Fruit fly (Drosophila melanogaster) whole organism, embryonic: ENCODE data around the gene hob.

Source experiments
- Bgb ChIP-seq: fragments of 200-800 bp; sonication (Bioruptor generic); IDR thresholded peaks from 2 replicates; pipeline ENCODE4 v1.3.6; 2022; ENCODE audit warnings: missing biosample characterization, missing genetic modification characterization; ENCODE audit not compliant: partially characterized antibody
- CG10543 ChIP-seq: fragments of 200-800 bp; sonication (Bioruptor generic); optimal IDR thresholded peaks from 3 replicates; lab custom pipeline; 2017; ENCODE audit warnings: missing biosample characterization, mild to moderate bottlenecking, missing genetic modification characterization, moderate library complexity
- CG15696 ChIP-seq: fragments of 200-800 bp; sonication (Bioruptor generic); optimal IDR thresholded peaks from 2 replicates; lab custom pipeline; 2019; ENCODE audit warnings: missing biosample characterization, mild to moderate bottlenecking, missing genetic modification characterization, moderate library complexity
- CG17568 ChIP-seq: fragments of 200-800 bp; sonication (Bioruptor generic); optimal IDR thresholded peaks from 2 replicates; lab custom pipeline; 2018; ENCODE audit warnings: missing biosample characterization, mild to moderate bottlenecking, missing genetic modification characterization, moderate library complexity
- CG2120 ChIP-seq: fragments of 200-800 bp; sonication (Bioruptor generic); optimal IDR thresholded peaks from 3 replicates; lab custom pipeline; 2016; ENCODE audit warnings: missing biosample characterization, missing genetic modification characterization
- CG2678 ChIP-seq: fragments of 200-800 bp; sonication (Bioruptor generic); optimal IDR thresholded peaks from 3 replicates; lab custom pipeline; 2019; ENCODE audit warnings: missing biosample characterization, mild to moderate bottlenecking, missing genetic modification characterization, moderate library complexity
- CG31224 ChIP-seq: fragments of 200-800 bp; sonication (Bioruptor generic); IDR thresholded peaks from 2 replicates; pipeline ENCODE4 v1.3.6; 2022; ENCODE audit warnings: missing biosample characterization, missing genetic modification characterization
- CG3838 ChIP-seq: fragments of 200-800 bp; sonication (Bioruptor generic); optimal IDR thresholded peaks from 3 replicates; lab custom pipeline; 2016; ENCODE audit warnings: missing biosample characterization, missing genetic modification characterization
- CG4360 ChIP-seq: fragments of 200-800 bp; sonication (Bioruptor generic); IDR thresholded peaks from 2 replicates; pipeline ENCODE4 v1.3.6; 2022; ENCODE audit warnings: missing biosample characterization, missing genetic modification characterization
- CG4404 ChIP-seq: fragments of 200-800 bp; sonication (Bioruptor generic); IDR thresholded peaks from 2 replicates; pipeline ENCODE4 v1.3.6; 2022; ENCODE audit warnings: missing biosample characterization, missing genetic modification characterization
- CG4617 ChIP-seq: fragments of 200-800 bp; sonication (Bioruptor generic); optimal IDR thresholded peaks from 3 replicates; lab custom pipeline; 2016; ENCODE audit warnings: missing biosample characterization, missing genetic modification characterization, borderline replicate concordance
- CG4707 ChIP-seq: fragments of 200-800 bp; sonication (Bioruptor generic); optimal IDR thresholded peaks from 2 replicates; lab custom pipeline; 2018; ENCODE audit warnings: missing biosample characterization, mild to moderate bottlenecking, missing genetic modification characterization, moderate library complexity
- CG4730 ChIP-seq: fragments of 200-800 bp; sonication (Bioruptor generic); IDR thresholded peaks from 2 replicates; pipeline ENCODE4 v1.3.6; 2022; ENCODE audit warnings: missing biosample characterization, missing genetic modification characterization
- CG5953 ChIP-seq: fragments of 200-800 bp; sonication (Bioruptor generic); IDR thresholded peaks from 2 replicates; pipeline ENCODE4 v1.3.6; 2022; ENCODE audit warnings: missing biosample characterization, missing genetic modification characterization
- CG6689 ChIP-seq: fragments of 200-800 bp; sonication (Bioruptor generic); IDR thresholded peaks from 2 replicates; pipeline ENCODE4 v1.3.6; 2022; ENCODE audit warnings: missing biosample characterization, missing genetic modification characterization
- CG6765 ChIP-seq: fragments of 200-800 bp; sonication (Bioruptor generic); optimal IDR thresholded peaks from 3 replicates; lab custom pipeline; 2017; ENCODE audit warnings: missing biosample characterization, mild to moderate bottlenecking, missing genetic modification characterization
- CG7357 ChIP-seq: fragments of 200-800 bp; sonication (Bioruptor generic); IDR thresholded peaks from 3 replicates; pipeline ENCODE4 v1.3.6; 2022; ENCODE audit warnings: missing biosample characterization, missing genetic modification characterization
- CG7745 ChIP-seq: fragments of 200-800 bp; sonication (Bioruptor generic); optimal IDR thresholded peaks from 2 replicates; lab custom pipeline; 2018; ENCODE audit warnings: missing biosample characterization, mild to moderate bottlenecking, missing genetic modification characterization, moderate library complexity
- CG9215 ChIP-seq: fragments of 200-800 bp; sonication (Bioruptor generic); IDR thresholded peaks from 2 replicates; pipeline ENCODE4 v1.3.6; 2022; ENCODE audit warnings: missing biosample characterization, missing genetic modification characterization
- CTCF ChIP-seq: fragments of 200-800 bp; sonication (Bioruptor generic); optimal IDR thresholded peaks from 2 replicates; lab custom pipeline; 2017; ENCODE audit warnings: missing biosample characterization, mild to moderate bottlenecking, missing genetic modification characterization, moderate library complexity
- Camta ChIP-seq: fragments of 200-800 bp; sonication (Bioruptor generic); optimal IDR thresholded peaks from 2 replicates; lab custom pipeline; 2016; ENCODE audit warnings: missing biosample characterization, missing genetic modification characterization
- Dip2 ChIP-seq: fragments of 200-800 bp; sonication (Bioruptor generic); IDR thresholded peaks from 2 replicates; pipeline ENCODE4 v1.3.6; 2022; ENCODE audit warnings: missing biosample characterization, missing genetic modification characterization
- E2f1 ChIP-seq: fragments of 200-800 bp; sonication (Bioruptor generic); IDR thresholded peaks from 2 replicates; pipeline ENCODE4 v1.3.6; 2022; ENCODE audit warnings: missing biosample characterization, missing genetic modification characterization
- E2f2 ChIP-seq: fragments of 200-800 bp; sonication (Bioruptor generic); IDR thresholded peaks from 2 replicates; pipeline ENCODE4 v1.3.6; 2022; ENCODE audit warnings: missing biosample characterization, missing genetic modification characterization
- HLH54F ChIP-seq: fragments of 200-800 bp; sonication (Bioruptor generic); optimal IDR thresholded peaks from 3 replicates; lab custom pipeline; 2016; ENCODE audit warnings: missing biosample characterization, missing genetic modification characterization
- Meics ChIP-seq: fragments of 200-800 bp; sonication (Bioruptor generic); optimal IDR thresholded peaks from 2 replicates; lab custom pipeline; 2017; ENCODE audit warnings: missing biosample characterization, mild to moderate bottlenecking, missing genetic modification characterization
- Opbp ChIP-seq: fragments of 200-800 bp; sonication (Bioruptor generic); IDR thresholded peaks from 3 replicates; pipeline ENCODE4 v1.3.6; 2022; ENCODE audit warnings: missing biosample characterization, missing genetic modification characterization; ENCODE audit not compliant: partially characterized antibody
- Pdp1 ChIP-seq, 2 experiments: fragments of 200-800 bp; sonication (Bioruptor generic); optimal IDR thresholded peaks; 3 replicates each; lab custom pipeline; 2016; ENCODE audit warnings: missing biosample characterization in 2 of 2, missing genetic modification characterization in 2 of 2, mild to moderate bottlenecking in 1 of 2, moderate library complexity in 1 of 2
- Tbp ChIP-seq: fragments of >200 bp; optimal IDR thresholded peaks from 2 replicates; lab custom pipeline; 2018; ENCODE audit warnings: missing biosample characterization, missing genetic modification characterization
- Xbp1 ChIP-seq: fragments of 200-800 bp; sonication (Bioruptor generic); optimal IDR thresholded peaks from 3 replicates; lab custom pipeline; 2016; ENCODE audit warnings: missing biosample characterization, mild to moderate bottlenecking, missing genetic modification characterization
- YL-1 ChIP-seq: fragments of 200-800 bp; sonication (Bioruptor generic); optimal IDR thresholded peaks from 3 replicates; lab custom pipeline; 2017; ENCODE audit warnings: missing biosample characterization, mild to moderate bottlenecking, missing genetic modification characterization
- ato ChIP-seq: fragments of 200-800 bp; sonication (Bioruptor generic); IDR thresholded peaks from 2 replicates; pipeline ENCODE4 v1.3.6; 2022; ENCODE audit warnings: missing biosample characterization, missing genetic modification characterization; ENCODE audit not compliant: partially characterized antibody
- cas ChIP-seq: fragments of 200-800 bp; sonication (Bioruptor generic); IDR thresholded peaks from 2 replicates; pipeline ENCODE4 v1.3.6; 2022; ENCODE audit warnings: missing biosample characterization, missing genetic modification characterization
- dan ChIP-seq: fragments of 200-800 bp; sonication (Bioruptor generic); IDR thresholded peaks from 2 replicates; pipeline ENCODE4 v1.3.6; 2022; ENCODE audit warnings: missing biosample characterization, missing genetic modification characterization
- eve ChIP-seq, 2 experiments: fragments of >200 bp; optimal IDR thresholded peaks; 2 replicates each; lab custom pipeline; 2017; ENCODE audit warnings: missing biosample characterization in 2 of 2, missing genetic modification characterization in 2 of 2
- ewg ChIP-seq: fragments of 200-800 bp; sonication (Bioruptor generic); optimal IDR thresholded peaks from 3 replicates; lab custom pipeline; 2017; ENCODE audit warnings: mild to moderate bottlenecking, missing biosample characterization, missing genetic modification reagents, missing genetic modification characterization
- exex ChIP-seq: fragments of 200-800 bp; sonication (Bioruptor generic); optimal IDR thresholded peaks from 4 replicates; lab custom pipeline; 2018; ENCODE audit warnings: missing biosample characterization, mild to moderate bottlenecking, missing genetic modification characterization, moderate library complexity
- grn ChIP-seq: fragments of 200-800 bp; sonication (Bioruptor generic); optimal IDR thresholded peaks from 3 replicates; lab custom pipeline; 2017; ENCODE audit warnings: missing biosample characterization, missing genetic modification characterization
- hb ChIP-seq: fragments of 200-800 bp; sonication (Bioruptor generic); IDR thresholded peaks from 3 replicates; pipeline ENCODE4 v1.3.6; 2022; ENCODE audit warnings: missing biosample characterization, missing genetic modification characterization; ENCODE audit not compliant: partially characterized antibody
- lilli ChIP-seq: fragments of 200-800 bp; sonication (Bioruptor generic); optimal IDR thresholded peaks from 3 replicates; lab custom pipeline; 2016; ENCODE audit warnings: missing biosample characterization, missing genetic modification characterization
- lola ChIP-seq, 3 experiments: fragments of >200 bp in 2 of 3; fragments of 200-800 bp in 1 of 3; sonication (Bioruptor generic) in 1 of 3; optimal IDR thresholded peaks; 2 replicates each; lab custom pipeline; 2017 to 2019; ENCODE audit warnings: missing biosample characterization in 3 of 3, missing genetic modification characterization in 3 of 3, mild to moderate bottlenecking in 1 of 3, moderate library complexity in 1 of 3
- repo ChIP-seq: fragments of 200-800 bp; sonication (Bioruptor generic); optimal IDR thresholded peaks from 2 replicates; lab custom pipeline; 2016; ENCODE audit warnings: missing biosample characterization, missing genetic modification characterization
- row ChIP-seq: fragments of 200-800 bp; sonication (Bioruptor generic); IDR thresholded peaks from 3 replicates; pipeline ENCODE4 v1.3.6; 2022; ENCODE audit warnings: missing biosample characterization, missing genetic modification characterization
- run ChIP-seq: fragments of 200-800 bp; sonication (Bioruptor generic); optimal IDR thresholded peaks from 3 replicates; lab custom pipeline; 2018; ENCODE audit warnings: missing biosample characterization, mild to moderate bottlenecking, missing genetic modification characterization
- scrt ChIP-seq: fragments of 200-800 bp; sonication (Bioruptor generic); optimal IDR thresholded peaks from 2 replicates; lab custom pipeline; 2018; ENCODE audit warnings: missing biosample characterization, mild to moderate bottlenecking, missing genetic modification characterization, moderate library complexity
- sd ChIP-seq: fragments of 200-800 bp; sonication (Bioruptor generic); optimal IDR thresholded peaks from 3 replicates; lab custom pipeline; 2018; ENCODE audit warnings: missing biosample characterization, mild to moderate bottlenecking, missing genetic modification characterization, moderate library complexity
- slbo ChIP-seq: fragments of 200-800 bp; sonication (Bioruptor generic); IDR thresholded peaks from 2 replicates; pipeline ENCODE4 v1.3.6; 2022; ENCODE audit warnings: missing biosample characterization, missing genetic modification characterization
- stwl ChIP-seq: fragments of 200-800 bp; sonication (Bioruptor generic); optimal IDR thresholded peaks from 3 replicates; lab custom pipeline; 2018; ENCODE audit warnings: missing biosample characterization, mild to moderate bottlenecking, missing genetic modification characterization, moderate library complexity
- tx ChIP-seq: fragments of 200-800 bp; sonication (Bioruptor generic); optimal IDR thresholded peaks from 2 replicates; lab custom pipeline; 2016; ENCODE audit warnings: missing biosample characterization, missing genetic modification characterization
- zfh2 ChIP-seq: fragments of 200-800 bp; sonication (Bioruptor generic); optimal IDR thresholded peaks from 2 replicates; lab custom pipeline; 2016; ENCODE audit warnings: missing biosample characterization, missing genetic modification characterization

hob gene

DNA sequence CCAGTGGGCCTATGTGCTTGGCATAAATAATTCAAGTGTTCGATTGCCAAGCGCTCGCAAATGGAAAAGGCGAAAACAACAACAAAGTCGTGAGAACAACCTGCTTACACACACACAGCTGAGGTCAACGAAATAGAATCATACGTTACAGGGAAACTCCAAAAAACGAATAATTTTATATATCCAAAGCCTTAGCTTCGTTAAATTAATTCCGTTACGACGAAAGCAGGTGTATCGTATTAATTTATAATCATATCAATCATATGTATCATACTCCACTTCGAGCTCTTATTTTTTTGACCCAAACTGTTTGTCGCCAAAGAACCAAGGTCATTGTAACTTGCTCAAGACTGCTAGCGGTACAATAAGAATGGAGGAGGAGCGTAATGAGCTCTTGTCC lies 39.2 kb downstream of the hob start (continued):
- TF ChIP-seq CG2678 (tag; lab: Kevin White, UChicago) = peak; percentile 93
- TF ChIP-seq lilli (GFP tag; lab: Kevin White, UChicago) = peak; percentile 88
- peak; percentile 83 for TF ChIP-seq cas (GFP tag; lab: Robert Waterston, UW)
- TF ChIP-seq zfh2 = peak; percentile 74
- TF ChIP-seq stwl (tag; lab: Kevin White, UChicago) = no peak
- no peak for TF ChIP-seq hb (GFP tag; lab: Robert Waterston, UW)
- peak; percentile 84 for TF ChIP-seq CG6765
- no peak for TF ChIP-seq CG7745 (tag; lab: Kevin White, UChicago)
- no peak for TF ChIP-seq Tbp
- no peak for TF ChIP-seq CTCF (GFP tag; lab: Kevin White, UChicago)
- TF ChIP-seq CG3838 (GFP tag; lab: Kevin White, UChicago) = peak; percentile 4
- TF ChIP-seq dan (GFP tag; lab: Robert Waterston, UW) = peak; percentile 65
- peak; percentile 42 for TF ChIP-seq YL-1
- no peak for TF ChIP-seq CG4617 (GFP tag; lab: Kevin White, UChicago)
- TF ChIP-seq Bgb (GFP tag; lab: Robert Waterston, UW) = no peak
- peak; percentile 29; the same call in 1 of the 2 replicates for TF ChIP-seq CG5953 (GFP tag; lab: Robert Waterston, UW)
- peak; percentile 77 for TF ChIP-seq CG15696 (tag; lab: Kevin White, UChicago)
- no peak for TF ChIP-seq sd (tag; lab: Kevin White, UChicago)
- TF ChIP-seq Meics (GFP tag; lab: Kevin White, UChicago) = peak; percentile 93
- TF ChIP-seq CG6689 = peak; percentile 91
- no peak for TF ChIP-seq grn (GFP tag; lab: Kevin White, UChicago)
- no peak for TF ChIP-seq eve (GFP tag; optimal IDR thresholded peaks at IDR 0.05; lab: Kevin White, UChicago)
- peak; percentile 85 for TF ChIP-seq Xbp1 (GFP tag; lab: Kevin White, UChicago)
- peak; percentile 81 for TF ChIP-seq CG9215 (GFP tag; lab: Robert Waterston, UW)
- TF ChIP-seq E2f2 (GFP tag; lab: Robert Waterston, UW) = peak; percentile 65
- TF ChIP-seq scrt (GFP tag; lab: Kevin White, UChicago) = no peak
- peak; percentile 63 for TF ChIP-seq run (tag; lab: Kevin White, UChicago)

DNA sequence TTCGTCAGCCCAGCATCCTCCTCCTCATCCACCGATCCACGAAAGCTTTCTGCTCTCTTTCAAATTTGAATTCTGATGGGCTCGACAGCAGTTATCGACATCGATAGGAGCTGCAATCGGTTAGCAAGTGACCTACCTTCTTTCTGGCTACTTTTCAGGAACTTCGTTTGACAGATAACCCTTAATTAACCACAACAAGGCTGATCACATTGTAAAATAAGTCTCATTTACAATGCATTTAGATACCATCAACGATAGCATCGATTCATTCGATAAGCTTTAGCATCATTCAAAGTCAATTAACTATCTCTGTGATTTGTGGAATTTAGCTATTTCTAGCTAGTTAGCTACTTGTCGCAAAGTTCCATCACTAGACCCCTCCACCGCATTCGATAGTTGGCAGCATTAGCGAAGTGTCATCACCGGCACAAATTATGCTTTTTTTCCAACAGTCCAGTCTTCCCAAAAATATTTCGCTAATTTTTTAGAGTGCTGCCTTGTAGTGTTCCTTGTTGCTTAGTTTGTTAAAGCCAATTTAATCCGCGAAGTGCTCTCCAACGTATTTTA lies 40.1 kb downstream of the hob start, which contains the start of the genes MnM and Girdin:
MnM (minus strand) TSS at position 51 of the 567 bp plus-strand sequence.
Girdin (plus strand) TSS at position 401 of the 567 bp plus-strand sequence.
- peak; percentile 67 to 69 for TF ChIP-seq Pdp1 (GFP tag; optimal IDR thresholded peaks at IDR 0.05; lab: Kevin White, UChicago)
- no peak for TF ChIP-seq CG31224 (GFP tag; lab: Robert Waterston, UW)
- peak; percentile 71 for TF ChIP-seq Opbp
- peak; percentile 10 for TF ChIP-seq ewg (GFP tag; lab: Kevin White, UChicago)
- TF ChIP-seq CG17568 = no peak
- no peak for TF ChIP-seq Dip2 (GFP tag; lab: Robert Waterston, UW)
- peak; percentile 92 for TF ChIP-seq row (GFP tag; lab: Robert Waterston, UW)
- peak; percentile 39 for TF ChIP-seq Camta (GFP tag; lab: Kevin White, UChicago)
- no peak for TF ChIP-seq exex
- peak; percentile 74 for TF ChIP-seq tx
- peak in 1 of 3 experiments; percentile 58 for TF ChIP-seq lola (GFP tag; optimal IDR thresholded peaks at IDR 0.05; lab: Kevin White, UChicago)
- TF ChIP-seq CG7357 (GFP tag; lab: Robert Waterston, UW) = no peak
- peak; percentile 54 for TF ChIP-seq repo (GFP tag; lab: Kevin White, UChicago)
- TF ChIP-seq HLH54F = peak; percentile 87
- TF ChIP-seq CG4707 (GFP tag; lab: Kevin White, UChicago) = no peak
- peak; percentile 25; the same call in 1 of the 2 replicates for TF ChIP-seq E2f1
- TF ChIP-seq CG2120 (GFP tag; lab: Kevin White, UChicago) = peak; percentile 91
- TF ChIP-seq ato (GFP tag; lab: Robert Waterston, UW) = peak; percentile 64; the same call in 1 of the 2 replicates
- TF ChIP-seq slbo (GFP tag; lab: Robert Waterston, UW) = peak; percentile 83
- peak; percentile 64 for TF ChIP-seq CG10543 (GFP tag; lab: Kevin White, UChicago)
- no peak for TF ChIP-seq CG4360
- TF ChIP-seq CG4730 (GFP tag; lab: Robert Waterston, UW) = 0 out of 2 replicates have a peak, but pooled peaks have one; percentile 11
- peak; percentile 84 for TF ChIP-seq CG4617 (GFP tag; lab: Kevin White, UChicago)
- peak; percentile 28; the same call in 1 of the 2 replicates for TF ChIP-seq CG4404
